Worm (Caenorhabditis elegans) whole organism, L2 larva: ENCODE measurements around the gene ubc-23.

Experiments
- ZK546.5 ChIP-seq: sonication (generic microtip); optimal IDR thresholded peaks from 2 replicates; lab custom pipeline; 2017; ENCODE audit warnings: missing biosample characterization, missing genetic modification characterization
- elt-3 ChIP-seq: sonication (generic microtip); optimal IDR thresholded peaks from 2 replicates; lab custom pipeline; 2017; ENCODE audit warnings: missing biosample characterization, missing genetic modification characterization
- nhr-25 ChIP-seq: fragments of 150-350 bp; sonication (generic microtip); optimal IDR thresholded peaks from 3 replicates; lab custom pipeline; 2014; ENCODE audit warnings: missing biosample characterization, missing genetic modification characterization
- nhr-77 ChIP-seq: fragments of 150-350 bp; optimal IDR thresholded peaks from 2 replicates; lab custom pipeline; 2014; ENCODE audit warnings: missing biosample characterization, missing genetic modification characterization

DNA sequence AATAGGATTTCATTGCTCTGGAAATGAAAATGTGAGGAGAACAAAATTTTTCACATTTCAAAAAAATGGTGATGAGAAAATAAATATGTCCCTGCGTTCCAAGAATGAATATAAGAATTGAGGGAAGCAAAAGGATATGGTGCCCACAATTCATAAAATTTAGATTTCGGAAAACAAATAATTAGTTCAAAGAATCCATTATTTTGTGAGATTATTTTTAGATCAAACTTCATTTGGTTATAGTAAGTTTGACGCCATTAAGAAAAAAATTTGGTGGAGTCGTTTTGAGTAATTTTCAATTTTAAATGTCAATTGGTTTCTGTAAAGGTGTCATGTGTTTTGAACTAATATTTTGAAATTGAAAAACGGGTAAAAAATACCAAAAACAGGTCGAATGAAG lies 43.7 kb upstream of the ubc-23 start:
- TF ChIP-seq nhr-25 (tag; lab: Kevin White, UChicago) (no peak), ZK546.5 (tag; lab: Kevin White, UChicago) (no peak), nhr-77 (tag; lab: Kevin White, UChicago) (no peak), elt-3 (no peak)
